Worm (Caenorhabditis elegans) whole organism, late embryonic: ENCODE data around the gene K07E3.4.

ENCODE experiments used
- T23F11.4 ChIP-seq: fragments of 200-800 bp; sonication (Bioruptor generic); optimal IDR thresholded peaks from 2 replicates; lab custom pipeline; 2018; ENCODE audit warnings: mild to moderate bottlenecking, missing genetic modification characterization, missing compliant biosample characterization
- Y22D7AL.16 ChIP-seq: sonication (generic microtip); optimal IDR thresholded peaks from 2 replicates; lab custom pipeline; 2016; ENCODE audit warnings: missing genetic modification characterization, missing compliant biosample characterization
- ahr-1 ChIP-seq: sonication (generic microtip); optimal IDR thresholded peaks from 2 replicates; lab custom pipeline; 2016; ENCODE audit warnings: missing genetic modification characterization, missing compliant biosample characterization
- ceh-19 ChIP-seq: fragments of 200-800 bp; sonication (Bioruptor generic); optimal IDR thresholded peaks from 2 replicates; lab custom pipeline; 2018; ENCODE audit warnings: mild to moderate bottlenecking, missing genetic modification characterization, missing compliant biosample characterization
- ceh-30 ChIP-seq: fragments of 150-350 bp; optimal IDR thresholded peaks from 2 replicates; lab custom pipeline; 2014; ENCODE audit warnings: missing biosample characterization, missing genetic modification characterization
- ceh-34 ChIP-seq: sonication (generic microtip); optimal IDR thresholded peaks from 2 replicates; lab custom pipeline; 2016; ENCODE audit warnings: mild to moderate bottlenecking, missing genetic modification characterization, missing compliant biosample characterization
- ceh-48 ChIP-seq: sonication (generic microtip); optimal IDR thresholded peaks from 2 replicates; lab custom pipeline; 2016; ENCODE audit warnings: missing genetic modification characterization, inconsistent platforms, missing compliant biosample characterization
- ceh-6 ChIP-seq: fragments of 200-800 bp; sonication (Bioruptor generic); optimal IDR thresholded peaks from 2 replicates; lab custom pipeline; 2018; ENCODE audit warnings: mild to moderate bottlenecking, missing genetic modification characterization, missing compliant biosample characterization
- elt-2 ChIP-seq: sonication (generic microtip); optimal IDR thresholded peaks from 2 replicates; lab custom pipeline; 2016; ENCODE audit warnings: missing genetic modification reagents, missing genetic modification characterization, missing compliant biosample characterization
- elt-4 ChIP-seq: sonication (generic microtip); optimal IDR thresholded peaks from 2 replicates; lab custom pipeline; 2016; ENCODE audit warnings: missing genetic modification characterization, missing compliant biosample characterization
- eyg-1 ChIP-seq: sonication (generic microtip); optimal IDR thresholded peaks from 2 replicates; lab custom pipeline; 2016; ENCODE audit warnings: missing genotype, missing genetic modification characterization, missing compliant biosample characterization
- fax-1 ChIP-seq: sonication (generic microtip); optimal IDR thresholded peaks from 2 replicates; lab custom pipeline; 2016; ENCODE audit warnings: missing genotype, missing genetic modification characterization, missing compliant biosample characterization
- fkh-6 ChIP-seq: sonication (generic microtip); optimal IDR thresholded peaks from 2 replicates; lab custom pipeline; 2016; ENCODE audit warnings: missing genetic modification characterization, missing compliant biosample characterization
- gmeb-2 ChIP-seq: sonication (generic microtip); optimal IDR thresholded peaks from 2 replicates; lab custom pipeline; 2016; ENCODE audit warnings: missing genetic modification characterization, inconsistent platforms, missing compliant biosample characterization
- hlh-30 ChIP-seq: sonication (generic microtip); optimal IDR thresholded peaks from 2 replicates; lab custom pipeline; 2017; ENCODE audit warnings: antibody characterized with exemption, missing genetic modification characterization, missing compliant biosample characterization; ENCODE audit not compliant: insufficient read depth
- hlh-6 ChIP-seq: sonication (generic microtip); optimal IDR thresholded peaks from 2 replicates; lab custom pipeline; 2016; ENCODE audit warnings: missing genotype, missing genetic modification characterization, missing compliant biosample characterization
- hlh-8 ChIP-seq: sonication (generic microtip); optimal IDR thresholded peaks from 2 replicates; lab custom pipeline; 2016; ENCODE audit warnings: missing genotype, missing genetic modification characterization, missing compliant biosample characterization
- madf-2 ChIP-seq: sonication (generic microtip); optimal IDR thresholded peaks from 2 replicates; lab custom pipeline; 2017; ENCODE audit warnings: missing genetic modification characterization, missing compliant biosample characterization
- nfya-1 ChIP-seq: sonication (generic microtip); optimal IDR thresholded peaks from 2 replicates; lab custom pipeline; 2017; ENCODE audit warnings: missing genetic modification characterization, mild to moderate bottlenecking, missing compliant biosample characterization, antibody characterized with exemption, moderate library complexity
- npax-4 ChIP-seq: sonication (generic microtip); optimal IDR thresholded peaks from 2 replicates; lab custom pipeline; 2016; ENCODE audit warnings: missing genetic modification characterization, missing compliant biosample characterization
- pag-3 ChIP-seq: sonication (generic microtip); optimal IDR thresholded peaks from 2 replicates; lab custom pipeline; 2016; ENCODE audit warnings: missing compliant biosample characterization, missing genetic modification characterization, borderline replicate concordance
- pat-9 ChIP-seq: fragments of 200-800 bp; sonication (Bioruptor generic); optimal IDR thresholded peaks from 2 replicates; lab custom pipeline; 2018; ENCODE audit warnings: mild to moderate bottlenecking, missing genetic modification characterization, moderate library complexity, missing compliant biosample characterization
- pax-1 ChIP-seq: fragments of 150-350 bp; optimal IDR thresholded peaks from 2 replicates; lab custom pipeline; 2014; ENCODE audit warnings: missing biosample characterization, missing genetic modification characterization
- pha-2 ChIP-seq: sonication (generic microtip); optimal IDR thresholded peaks from 2 replicates; lab custom pipeline; 2017; ENCODE audit warnings: mild to moderate bottlenecking, missing genetic modification characterization, missing compliant biosample characterization
- pha-4 ChIP-seq: fragments of 150-350 bp; optimal IDR thresholded peaks from 2 replicates; lab custom pipeline; 2018; ENCODE audit warnings: missing biosample characterization, missing genetic modification reagents, missing genetic modification characterization
- pqm-1 ChIP-seq: sonication (generic microtip); optimal IDR thresholded peaks from 2 replicates; lab custom pipeline; 2016; ENCODE audit warnings: missing genetic modification characterization, missing compliant biosample characterization
- pros-1 ChIP-seq: fragments of 150-350 bp; optimal IDR thresholded peaks from 2 replicates; lab custom pipeline; 2014; ENCODE audit warnings: missing biosample characterization, missing genetic modification reagents, missing genetic modification characterization
- sox-2 ChIP-seq: fragments of 200-800 bp; sonication (Bioruptor generic); IDR thresholded peaks from 2 replicates; pipeline ENCODE4 v1.3.6; 2022; ENCODE audit warnings: missing genetic modification reagents, missing genetic modification characterization, missing compliant biosample characterization
- tbx-2 ChIP-seq: sonication (generic microtip); optimal IDR thresholded peaks from 2 replicates; lab custom pipeline; 2016; ENCODE audit warnings: missing genetic modification characterization, missing compliant biosample characterization
- tbx-7 ChIP-seq: sonication (generic microtip); optimal IDR thresholded peaks from 2 replicates; lab custom pipeline; 2016; ENCODE audit warnings: missing genotype, missing genetic modification characterization, missing compliant biosample characterization
- unc-3 ChIP-seq, 2 experiments: fragments of 200-800 bp in 1 of 2; sonication (Bioruptor generic) in 1 of 2; sonication (generic microtip) in 1 of 2; conservative IDR thresholded peaks in 1 of 2; optimal IDR thresholded peaks in 1 of 2; 2 replicates each; pipeline versions ENCODE4 v1.3.6 to Lab custom; 2016 to 2022; ENCODE audit warnings: missing compliant biosample characterization in 2 of 2, missing genetic modification characterization in 2 of 2, missing genetic modification reagents in 1 of 2
- unc-86 ChIP-seq: sonication (generic microtip); optimal IDR thresholded peaks from 2 replicates; lab custom pipeline; 2016; ENCODE audit warnings: missing genetic modification characterization, missing compliant biosample characterization
- ztf-16 ChIP-seq: sonication (generic microtip); optimal IDR thresholded peaks from 2 replicates; lab custom pipeline; 2017; ENCODE audit warnings: missing genetic modification characterization, missing compliant biosample characterization

The K07E3.4 gene

DNA sequence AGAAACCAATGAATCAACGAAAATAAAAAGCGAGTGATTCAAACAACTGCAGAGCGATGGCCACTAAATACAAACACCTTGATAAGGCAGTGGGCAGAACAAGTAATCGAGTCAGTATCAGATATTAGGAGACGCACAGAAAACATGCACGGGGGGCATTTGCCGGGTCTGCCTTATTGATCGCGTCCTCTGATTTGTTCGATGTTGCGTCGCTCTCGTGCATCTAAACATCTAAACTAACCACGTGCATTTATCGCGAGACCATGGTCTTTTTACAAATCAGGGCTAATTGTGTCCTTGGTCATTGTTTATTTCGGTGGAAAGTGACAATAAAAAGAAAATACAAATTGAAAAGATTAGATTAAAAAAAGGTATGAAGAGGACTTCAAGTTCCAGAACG lies at the start of gene K07E3.4:
Gene K07E3.4, minus strand, starts transcription at position 100 of the 400 bp plus-strand sequence.
- peak; percentile 13 for TF ChIP-seq hlh-30 (tag; lab: Kevin White, UChicago)
- TF ChIP-seq ceh-48 (tag; lab: Kevin White, UChicago): no peak
- peak; percentile 22 for TF ChIP-seq elt-2 (tag; lab: Kevin White, UChicago)

DNA sequence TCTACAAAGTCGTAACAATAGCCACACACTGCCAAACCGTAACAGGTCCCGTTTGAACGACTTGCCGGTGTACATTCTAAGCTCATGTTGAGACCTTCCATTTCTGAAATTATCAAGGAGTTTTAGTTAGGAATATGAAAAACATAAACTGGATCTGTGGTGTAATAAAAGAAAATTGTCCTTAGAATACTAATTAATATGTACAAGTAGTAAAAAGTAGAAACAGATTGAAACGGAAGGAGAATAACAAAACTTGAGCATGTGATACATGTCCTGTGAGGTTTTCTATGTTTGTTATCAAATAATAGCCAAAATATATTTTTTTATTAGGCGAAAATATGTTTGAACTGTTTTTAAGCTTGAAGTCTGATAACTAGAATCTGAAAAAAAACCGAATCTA lies 45.7 kb upstream of the K07E3.4 start, which contains the start of gene frpr-1:
Gene frpr-1, minus strand, starts transcription at position 101 of the 400 bp plus-strand sequence.
- TF ChIP-seq nfya-1 (tag; lab: Kevin White, UChicago) (no peak), hlh-8 (tag; lab: Kevin White, UChicago) (no peak), pag-3 (tag; lab: Kevin White, UChicago) (no peak), npax-4 (tag; lab: Kevin White, UChicago) (no peak), T23F11.4 (GFP tag; lab: Kevin White, UChicago) (no peak), pha-2 (no peak), ceh-6 (no peak), sox-2 (GFP tag; lab: Robert Waterston, UW) (no peak), pat-9 (tag; lab: Kevin White, UChicago) (no peak), pqm-1 (tag; lab: Kevin White, UChicago) (no peak), pax-1 (tag; lab: Kevin White, UChicago) (no peak), fkh-6 (tag; lab: Kevin White, UChicago) (no peak), ceh-19 (GFP tag; lab: Kevin White, UChicago) (no peak), fax-1 (tag; lab: Kevin White, UChicago) (no peak), elt-4 (no peak), unc-3 (GFP tag; conservative IDR thresholded peaks at IDR 0.05; lab: Robert Waterston, UW) (no peak), unc-3 (tag; optimal IDR thresholded peaks at IDR 0.05; lab: Kevin White, UChicago) (no peak), madf-2 (tag; lab: Kevin White, UChicago) (no peak)

DNA sequence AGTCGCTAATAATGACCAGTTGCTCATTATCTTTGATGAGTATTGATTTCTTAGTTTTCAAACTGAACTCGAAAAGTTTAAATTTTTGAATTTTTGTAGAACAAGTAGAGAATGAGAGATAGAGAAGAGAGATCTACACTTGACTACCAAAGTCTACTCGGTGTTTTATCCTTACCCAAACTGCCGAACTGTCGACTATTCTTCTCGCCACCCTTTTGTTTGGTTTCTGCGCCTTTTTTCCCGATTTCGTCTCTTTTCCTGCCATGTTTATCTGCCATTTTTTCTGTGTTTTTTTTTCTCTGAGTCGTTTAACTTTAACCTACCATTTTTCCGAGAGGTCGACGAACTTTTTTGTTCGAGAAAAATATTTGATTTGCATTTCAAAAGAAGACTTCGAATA lies 39.4 kb upstream of the K07E3.4 start, which contains the start of gene C02B8.12:
Gene C02B8.12, minus strand, starts transcription at position 175 of the 400 bp plus-strand sequence.
- TF ChIP-seq nfya-1 (tag; lab: Kevin White, UChicago): no peak
- no peak for TF ChIP-seq Y22D7AL.16 (tag; lab: Kevin White, UChicago)
- TF ChIP-seq pha-2: no peak
- no peak for TF ChIP-seq pqm-1 (tag; lab: Kevin White, UChicago)
- TF ChIP-seq ceh-19 (GFP tag; lab: Kevin White, UChicago): no peak
- no peak for TF ChIP-seq eyg-1 (tag; lab: Kevin White, UChicago)
- no peak for TF ChIP-seq unc-86 (tag; lab: Kevin White, UChicago)
- no peak for TF ChIP-seq ztf-16 (tag; lab: Kevin White, UChicago)
- no peak for TF ChIP-seq fkh-6 (tag; lab: Kevin White, UChicago)
- TF ChIP-seq T23F11.4 (GFP tag; lab: Kevin White, UChicago): no peak
- no peak for TF ChIP-seq pag-3 (tag; lab: Kevin White, UChicago)
- TF ChIP-seq, all 69 proteins: peak for 0

DNA sequence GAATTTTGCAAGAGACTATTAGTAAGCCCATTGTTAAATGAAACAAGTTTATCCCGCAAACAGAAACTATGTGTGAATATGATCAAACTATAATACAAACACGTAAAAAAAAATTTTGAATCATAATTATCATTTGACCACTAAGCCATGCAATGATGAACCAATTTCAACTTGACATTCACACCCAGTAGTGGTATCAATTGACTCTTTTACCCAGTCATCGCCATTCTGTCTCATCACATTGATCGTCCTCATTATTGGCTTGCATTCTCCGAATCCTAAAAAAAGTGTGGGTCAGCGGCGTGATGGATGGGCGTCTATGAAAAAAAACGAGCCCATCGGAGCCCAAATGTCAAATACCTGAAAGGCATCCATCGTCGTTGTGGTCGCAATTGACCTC lies 36.5 kb upstream of the K07E3.4 start:
- TF ChIP-seq ceh-30 (no peak), ahr-1 (tag; lab: Kevin White, UChicago) (no peak), tbx-2 (tag; lab: Kevin White, UChicago) (no peak), pros-1 (tag; lab: Kevin White, UChicago) (no peak), hlh-6 (tag; lab: Kevin White, UChicago) (no peak), gmeb-2 (tag; lab: Kevin White, UChicago) (no peak), sox-2 (GFP tag; lab: Robert Waterston, UW) (no peak), pha-4 (tag; lab: Kevin White, UChicago) (no peak), pqm-1 (tag; lab: Kevin White, UChicago) (no peak), ceh-34 (tag; lab: Kevin White, UChicago) (no peak), fkh-6 (tag; lab: Kevin White, UChicago) (no peak), eyg-1 (tag; lab: Kevin White, UChicago) (no peak), tbx-7 (tag; lab: Kevin White, UChicago) (no peak)
- TF ChIP-seq, all 69 proteins: peak for 0
